Fruit fly (Drosophila melanogaster): ENCODE results near the gene aub.

Gene aub

DNA sequence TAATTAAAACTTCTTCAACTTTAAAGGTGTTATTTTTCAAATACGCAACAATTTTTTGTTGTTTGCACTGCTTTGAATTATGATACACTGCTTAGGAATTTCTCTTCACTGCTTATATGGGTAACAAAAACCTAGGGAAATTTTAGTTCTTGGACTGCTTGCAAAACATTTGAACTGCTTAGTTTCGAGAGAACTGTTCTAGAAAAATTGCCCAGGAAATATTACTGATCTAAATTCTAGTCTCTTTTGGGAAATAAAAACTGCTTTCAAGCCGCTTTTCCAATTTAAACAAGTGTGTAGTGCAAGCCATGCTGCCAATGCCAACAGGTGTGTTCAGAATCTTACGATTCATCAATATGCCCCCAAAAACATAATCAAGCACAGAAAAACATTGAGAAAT is 36.8 kb downstream of the aub start (continued):
- TF ChIP-seq CG12071 (GFP tag; optimal IDR thresholded peaks at IDR 0.05) (no peak), Lpt (GFP tag; optimal IDR thresholded peaks at IDR 0.05) (no peak), CG8089 (GFP tag; optimal IDR thresholded peaks at IDR 0.05) (no peak), Dip3 (GFP tag; optimal IDR thresholded peaks at IDR 0.05) (no peak), CG12155 (GFP tag; optimal IDR thresholded peaks at IDR 0.05) (no peak), CG31365 (tag; optimal IDR thresholded peaks at IDR 0.05) (peak; percentile 100), CG6854 (GFP tag; optimal IDR thresholded peaks at IDR 0.05) (no peak), CG11093 (GFP tag; IDR thresholded peaks at IDR 0.05) (no peak), CG33213 (GFP tag; optimal IDR thresholded peaks at IDR 0.05) (peak; percentile 38), az2 (GFP tag; optimal IDR thresholded peaks at IDR 0.05) (no peak), CG8281 (tag; optimal IDR thresholded peaks at IDR 0.05) (no peak), CG16813 (GFP tag; IDR thresholded peaks at IDR 0.05; ENCODE audit: partially characterized antibody) (no peak), lilli (GFP tag; optimal IDR thresholded peaks at IDR 0.05) (no peak), nerfin-1 (tag; optimal IDR thresholded peaks at IDR 0.05) (peak; percentile 32), CG7786 (GFP tag; optimal IDR thresholded peaks at IDR 0.05) (no peak), CG3281 (GFP tag; optimal IDR thresholded peaks at IDR 0.05) (no peak), B-H2 (GFP tag; optimal IDR thresholded peaks at IDR 0.05) (no peak), CG3838 (GFP tag; optimal IDR thresholded peaks at IDR 0.05) (no peak), CG17328 (GFP tag; IDR thresholded peaks at IDR 0.05) (no peak), HLH54F (GFP tag; optimal IDR thresholded peaks at IDR 0.05) (no peak), CG10274 (GFP tag; optimal IDR thresholded peaks at IDR 0.05) (no peak), odd (GFP tag; optimal IDR thresholded peaks at IDR 0.05) (no peak), kni (GFP tag; optimal IDR thresholded peaks at IDR 0.05) (peak; percentile 8), Bteb2 (GFP tag; optimal IDR thresholded peaks at IDR 0.05) (no peak), da (GFP tag; optimal IDR thresholded peaks at IDR 0.05) (no peak), CG18619 (GFP tag; optimal IDR thresholded peaks at IDR 0.05) (no peak), tll (GFP tag; optimal IDR thresholded peaks at IDR 0.05) (no peak), peb (GFP tag; IDR thresholded peaks at IDR 0.05) (no peak), CG12299 (tag; optimal IDR thresholded peaks at IDR 0.05) (no peak), salm (tag; optimal IDR thresholded peaks at IDR 0.05) (no peak), CG13775 (GFP tag; optimal IDR thresholded peaks at IDR 0.05) (no peak), ro (GFP tag; IDR thresholded peaks at IDR 0.05) (no peak), ato (GFP tag; IDR thresholded peaks at IDR 0.05; ENCODE audit: partially characterized antibody) (no peak), Hmx (GFP tag; optimal IDR thresholded peaks at IDR 0.05) (no peak), Sry-δ (GFP tag; optimal IDR thresholded peaks at IDR 0.05) (no peak), Spps (tag; optimal IDR thresholded peaks at IDR 0.05) (no peak), CG11247 (GFP tag; IDR thresholded peaks at IDR 0.05) (no peak), Camta (GFP tag; optimal IDR thresholded peaks at IDR 0.05) (no peak), sr (GFP tag; IDR thresholded peaks at IDR 0.05) (no peak), CG12744 (GFP tag; optimal IDR thresholded peaks at IDR 0.05) (no peak), fd102C (GFP tag; optimal IDR thresholded peaks at IDR 0.05) (no peak), NC2α (GFP tag; optimal IDR thresholded peaks at IDR 0.05) (no peak), CG3995 (GFP tag; optimal IDR thresholded peaks at IDR 0.05) (no peak), cas (GFP tag; IDR thresholded peaks at IDR 0.05) (no peak), B-H1 (GFP tag; IDR thresholded peaks at IDR 0.05) (no peak), Eip74EF (GFP tag; optimal IDR thresholded peaks at IDR 0.05) (peak in 1 of 2 experiments; percentile 92), pum (GFP tag; optimal IDR thresholded peaks at IDR 0.05) (no peak), ssp (GFP tag; IDR thresholded peaks at IDR 0.05) (no peak), CG8944 (GFP tag; optimal IDR thresholded peaks at IDR 0.05) (no peak), zfh2 (GFP tag; optimal IDR thresholded peaks at IDR 0.05) (no peak), dmrt11E (tag; optimal IDR thresholded peaks at IDR 0.05) (peak; percentile 24), NfI (GFP tag; optimal IDR thresholded peaks at IDR 0.05) (peak; percentile 36)

Data from whole organism, embryonic.